Worm (Caenorhabditis elegans) whole organism, L4 larva: ENCODE results near the gene T24B8.4.
A peak's percentile ranks its signal among the peaks of the same experiment; 100 is the strongest.

ENCODE experiments used
- D1046.2 ChIP-seq: fragments of 200-800 bp; sonication (Bioruptor generic); IDR thresholded peaks from 2 replicates; pipeline ENCODE4 v1.3.6; 2022; ENCODE audit warnings: missing genetic modification characterization, missing compliant biosample characterization
- F10B5.3 ChIP-seq: sonication (generic microtip); optimal IDR thresholded peaks from 2 replicates; lab custom pipeline; 2016; ENCODE audit warnings: mild to moderate bottlenecking, missing genetic modification characterization, missing compliant biosample characterization
- F26F4.8 ChIP-seq: fragments of 200-800 bp; sonication (Bioruptor generic); conservative IDR thresholded peaks from 2 replicates; pipeline ENCODE4 v1.3.6; 2022; ENCODE audit warnings: missing genetic modification characterization, missing compliant biosample characterization
- ZK337.2 ChIP-seq: fragments of 200-800 bp; sonication (Bioruptor generic); IDR thresholded peaks from 2 replicates; pipeline ENCODE4 v1.3.6; 2022; ENCODE audit warnings: missing genetic modification reagents, missing genetic modification characterization, missing compliant biosample characterization
- aha-1 ChIP-seq: fragments of 150-350 bp; peaks from one replicate; lab custom pipeline; 2014; ENCODE audit warnings: missing biosample characterization, missing genetic modification characterization
- aly-2 ChIP-seq: sonication (generic microtip); optimal IDR thresholded peaks from 2 replicates; lab custom pipeline; 2018; ENCODE audit warnings: missing biosample characterization, missing genetic modification characterization
- ceh-62 ChIP-seq: sonication (generic microtip); optimal IDR thresholded peaks from 2 replicates; lab custom pipeline; 2017; ENCODE audit warnings: missing biosample characterization, missing genetic modification characterization
- daf-16 ChIP-seq, 3 experiments: sonication (generic microtip); optimal IDR thresholded peaks; 2 replicates each; lab custom pipeline; 2016 to 2017; ENCODE audit warnings: missing genetic modification characterization in 3 of 3, missing genetic modification reagents in 3 of 3, mild to moderate bottlenecking in 2 of 3, missing compliant biosample characterization in 2 of 3, missing biosample characterization in 1 of 3, moderate library complexity in 1 of 3
- dmd-9 ChIP-seq: fragments of 200-800 bp; sonication (Bioruptor generic); IDR thresholded peaks from 2 replicates; pipeline ENCODE4 v1.3.6; 2022; ENCODE audit warnings: missing genetic modification reagents, missing genetic modification characterization, missing compliant biosample characterization
- duxl-1 ChIP-seq: sonication (generic microtip); optimal IDR thresholded peaks from 2 replicates; lab custom pipeline; 2016; ENCODE audit warnings: mild to moderate bottlenecking, missing genetic modification characterization, moderate library complexity, missing compliant biosample characterization; ENCODE audit not compliant: poor library complexity
- dve-1 ChIP-seq: sonication (generic microtip); optimal IDR thresholded peaks from 2 replicates; lab custom pipeline; 2017; ENCODE audit warnings: antibody characterized with exemption, mild to moderate bottlenecking, missing genetic modification characterization, missing compliant biosample characterization; ENCODE audit not compliant: insufficient read depth
- egl-27 ChIP-seq: sonication (generic microtip); optimal IDR thresholded peaks from 3 replicates; lab custom pipeline; 2017; ENCODE audit warnings: missing biosample characterization, missing genetic modification reagents, missing genetic modification characterization
- fos-1 ChIP-seq: fragments of 150-350 bp; optimal IDR thresholded peaks from 2 replicates; lab custom pipeline; 2014; ENCODE audit warnings: missing biosample characterization, missing genetic modification characterization
- jun-1 ChIP-seq: fragments of 150-350 bp; optimal IDR thresholded peaks from 2 replicates; lab custom pipeline; 2014; ENCODE audit warnings: missing biosample characterization, missing genetic modification reagents, missing genetic modification characterization
- lin-13 ChIP-seq: fragments of 150-350 bp; optimal IDR thresholded peaks from 2 replicates; lab custom pipeline; 2014; ENCODE audit warnings: missing biosample characterization, missing genetic modification reagents, missing genetic modification characterization
- lin-38 ChIP-seq: fragments of 200-800 bp; sonication (Bioruptor generic); IDR thresholded peaks from 2 replicates; pipeline ENCODE4 v1.3.6; 2022; ENCODE audit warnings: missing genetic modification reagents, missing genetic modification characterization, missing compliant biosample characterization
- lsy-2 ChIP-seq, 2 experiments: fragments of 150-350 bp in 1 of 2; sonication (generic microtip) in 1 of 2; optimal IDR thresholded peaks; 2 replicates each; lab custom pipeline; 2014 to 2017; ENCODE audit warnings: missing biosample characterization in 2 of 2, missing genetic modification characterization in 2 of 2
- nhr-25 ChIP-seq: sonication (generic microtip); optimal IDR thresholded peaks from 2 replicates; lab custom pipeline; 2017; ENCODE audit warnings: missing genetic modification characterization, mild to moderate bottlenecking, missing compliant biosample characterization, antibody characterized with exemption, moderate library complexity, borderline replicate concordance; ENCODE audit not compliant: insufficient read depth
- nhr-28 ChIP-seq: fragments of 150-350 bp; optimal IDR thresholded peaks from 2 replicates; lab custom pipeline; 2014; ENCODE audit warnings: missing biosample characterization, missing genetic modification characterization
- nhr-48 ChIP-seq: sonication (generic microtip); optimal IDR thresholded peaks from 2 replicates; lab custom pipeline; 2016; ENCODE audit warnings: mild to moderate bottlenecking, missing genetic modification characterization, missing compliant biosample characterization
- nhr-76 ChIP-seq: fragments of 150-350 bp; optimal IDR thresholded peaks from 2 replicates; lab custom pipeline; 2014; ENCODE audit warnings: missing biosample characterization, missing genetic modification characterization
- nhr-77 ChIP-seq: fragments of 150-350 bp; optimal IDR thresholded peaks from 2 replicates; lab custom pipeline; 2014; ENCODE audit warnings: missing biosample characterization, missing genetic modification characterization
- pqm-1 ChIP-seq: sonication (generic microtip); optimal IDR thresholded peaks from 2 replicates; lab custom pipeline; 2017; ENCODE audit warnings: missing biosample characterization, missing genetic modification characterization
- sdz-12 ChIP-seq: fragments of 200-800 bp; sonication (Bioruptor generic); optimal IDR thresholded peaks from 2 replicates; lab custom pipeline; 2018; ENCODE audit warnings: mild to moderate bottlenecking, missing genetic modification characterization, missing compliant biosample characterization
- spr-1 ChIP-seq: sonication (generic microtip); optimal IDR thresholded peaks from 2 replicates; lab custom pipeline; 2016; ENCODE audit warnings: mild to moderate bottlenecking, missing genetic modification characterization, missing compliant biosample characterization
- tag-97 ChIP-seq: fragments of 200-800 bp; sonication (Bioruptor generic); IDR thresholded peaks from 2 replicates; pipeline ENCODE4 v1.3.6; 2022; ENCODE audit warnings: missing genetic modification characterization, missing compliant biosample characterization
- tra-1 ChIP-seq: fragments of 200-800 bp; sonication (Bioruptor generic); IDR thresholded peaks from 2 replicates; pipeline ENCODE4 v1.3.6; 2022; ENCODE audit warnings: missing genetic modification reagents, missing genetic modification characterization, missing compliant biosample characterization
- unc-130 ChIP-seq: sonication (generic microtip); optimal IDR thresholded peaks from 2 replicates; lab custom pipeline; 2016; ENCODE audit warnings: missing genetic modification reagents, missing genetic modification characterization, missing compliant biosample characterization
- zag-1 ChIP-seq: fragments of 150-350 bp; optimal IDR thresholded peaks from 2 replicates; lab custom pipeline; 2014; ENCODE audit warnings: missing biosample characterization, missing genetic modification characterization
- ztf-11 ChIP-seq: fragments of 150-350 bp; optimal IDR thresholded peaks from 2 replicates; lab custom pipeline; 2014; ENCODE audit warnings: missing biosample characterization, missing genetic modification characterization

The T24B8.4 gene

DNA sequence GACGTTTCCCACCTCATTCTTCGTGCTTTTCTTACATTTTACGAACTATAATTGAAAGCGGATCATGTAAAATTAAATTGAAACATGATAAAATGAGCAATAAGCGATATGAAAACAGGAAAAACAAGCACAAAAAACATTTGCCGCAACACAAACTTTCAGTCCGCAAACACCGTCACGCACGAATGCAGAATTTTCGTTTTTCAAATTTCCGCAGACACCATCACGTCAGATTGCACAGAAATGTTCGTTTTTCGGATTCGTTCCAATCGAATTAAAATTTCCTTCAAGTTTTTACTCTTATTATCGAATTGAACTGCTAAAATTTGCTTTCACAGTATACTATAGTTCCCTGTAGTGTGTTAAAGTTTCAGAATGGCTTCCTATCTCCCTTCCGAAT is 16.0 kb downstream of the T24B8.4 start, which contains the start of gene chmp-7 (continued):
- TF ChIP-seq lin-38 (peak; percentile 91), sdz-12 (no peak), tra-1 (GFP tag; lab: Robert Waterston, UW) (no peak; the same call in 1 of the 2 replicates)

DNA sequence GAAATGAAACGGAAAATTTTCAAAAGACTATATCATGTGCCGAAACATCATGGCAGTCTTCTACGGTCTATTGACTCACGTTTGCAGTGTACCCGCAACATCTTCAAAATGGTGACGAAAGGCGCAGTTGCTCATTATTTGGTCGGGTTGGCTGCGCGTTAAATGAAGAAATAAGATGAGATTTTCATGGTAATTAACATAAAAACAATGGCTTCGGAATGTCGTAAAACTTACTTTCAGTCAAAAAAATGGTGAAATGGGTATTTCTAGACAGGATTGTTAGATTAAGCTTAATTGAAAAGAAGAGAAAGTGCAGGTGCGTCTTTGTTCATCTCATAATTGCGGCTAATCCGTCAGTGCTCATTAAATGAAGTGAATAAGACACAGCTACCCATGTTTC is 17.1 kb downstream of the T24B8.4 start, which contains the start of gene T24B8.7:
TSS of gene T24B8.7 (minus strand) at position 101 of the 400 bp plus-strand sequence.
- no peak for TF ChIP-seq D1046.2 (GFP tag; lab: Robert Waterston, UW)
- peak; percentile 35 for TF ChIP-seq aha-1 (tag; lab: Kevin White, UChicago)
- TF ChIP-seq ZK337.2 (GFP tag; lab: Robert Waterston, UW) = no peak
- TF ChIP-seq, all 104 proteins: peak for 1

DNA sequence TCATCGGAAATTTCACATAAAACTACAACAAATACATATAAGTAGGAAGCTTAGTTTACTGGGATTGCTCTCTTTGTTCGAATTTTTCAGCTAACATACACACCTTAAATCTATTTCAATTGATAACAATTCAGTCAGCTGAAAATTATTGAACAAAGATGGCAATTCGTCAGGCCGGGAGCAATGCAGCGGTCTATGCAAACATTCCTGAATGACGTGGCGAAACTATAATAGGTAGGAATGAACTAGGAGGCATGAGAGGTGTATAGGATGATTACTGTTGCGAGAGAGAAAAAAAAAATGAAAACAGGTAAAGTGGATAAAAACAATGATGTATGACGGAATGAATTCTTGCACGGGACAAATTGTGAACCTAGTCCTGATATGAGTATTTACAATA is 28.6 kb downstream of the T24B8.4 start:
- peak; percentile 10 for TF ChIP-seq nhr-77
- TF ChIP-seq pqm-1 = peak; percentile 67
- TF ChIP-seq aly-2 (tag; lab: Kevin White, UChicago) = no peak
- TF ChIP-seq nhr-28 (tag; lab: Kevin White, UChicago) = peak; percentile 0
- TF ChIP-seq unc-130 (GFP tag; lab: Kevin White, UChicago) = no peak

DNA sequence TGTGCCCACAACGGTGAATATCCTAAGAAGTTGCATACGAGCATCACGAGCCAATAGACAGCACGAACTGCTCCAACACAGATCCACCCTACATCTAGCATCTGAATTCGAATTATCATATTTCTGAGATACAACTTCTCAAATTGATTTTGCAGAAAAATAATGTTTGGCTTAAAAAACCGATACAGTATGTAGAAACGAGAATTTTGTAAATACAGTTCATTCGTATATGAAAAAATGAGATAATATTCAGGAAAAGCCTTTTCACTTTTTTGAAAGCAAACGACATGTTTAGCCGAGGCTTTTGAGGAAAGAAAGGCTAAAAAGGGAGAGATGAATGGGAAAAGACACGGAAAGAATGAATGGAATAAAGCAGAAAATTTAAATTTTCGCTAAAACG is 29.3 kb downstream of the T24B8.4 start, which contains the start of gene F37B12.3:
TSS of gene F37B12.3 (minus strand) at position 101 of the 400 bp plus-strand sequence.
- TF ChIP-seq pqm-1 (no peak), nhr-76 (tag; lab: Kevin White, UChicago) (no peak), duxl-1 (tag; lab: Kevin White, UChicago) (no peak), zag-1 (tag; lab: Kevin White, UChicago) (no peak), jun-1 (tag; lab: Kevin White, UChicago) (no peak), nhr-25 (tag; lab: Kevin White, UChicago) (no peak), ztf-11 (no peak), lin-13 (GFP tag; lab: Kevin White, UChicago) (no peak), ceh-62 (no peak), nhr-77 (no peak), aly-2 (tag; lab: Kevin White, UChicago) (no peak), egl-27 (tag; lab: Kevin White, UChicago) (no peak), dmd-9 (GFP tag; lab: Robert Waterston, UW) (no peak), lsy-2 (tag; optimal IDR thresholded peaks at IDR 0.05; lab: Kevin White, UChicago) (no peak), nhr-48 (tag; lab: Kevin White, UChicago) (no peak), F10B5.3 (tag; lab: Kevin White, UChicago) (no peak), spr-1 (tag; lab: Kevin White, UChicago) (no peak)

DNA sequence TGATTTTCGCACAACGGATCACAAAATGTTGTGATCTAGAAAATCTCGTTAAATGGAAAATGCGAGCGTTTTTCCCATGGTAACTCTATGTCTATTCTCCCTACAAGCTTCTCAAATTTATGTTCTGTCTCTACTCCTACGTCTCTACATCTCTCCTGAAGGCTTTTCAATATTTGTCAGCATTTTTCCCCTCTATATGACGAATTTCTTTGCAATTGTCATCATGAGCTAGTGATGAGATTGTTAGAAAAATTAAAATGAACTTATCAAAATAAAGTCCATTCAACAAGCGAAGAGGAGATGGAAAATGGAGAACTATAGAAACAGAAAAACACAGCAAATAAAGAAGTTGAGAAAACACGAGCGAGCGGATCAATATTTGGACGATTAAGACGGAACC is 31.9 kb downstream of the T24B8.4 start:
- no peak for TF ChIP-seq daf-16 (GFP tag; optimal IDR thresholded peaks at IDR 0.05; lab: Kevin White, UChicago)
- TF ChIP-seq daf-16 (tag; optimal IDR thresholded peaks at IDR 0.05; lab: Kevin White, UChicago) = peak; percentile 31
- TF ChIP-seq nhr-28 (tag; lab: Kevin White, UChicago) = no peak
- TF ChIP-seq F26F4.8 = no peak
- peak; percentile 23 for TF ChIP-seq pqm-1
- no peak for TF ChIP-seq dve-1 (tag; lab: Kevin White, UChicago)
- TF ChIP-seq tag-97 (GFP tag; lab: Robert Waterston, UW) = no peak

DNA sequence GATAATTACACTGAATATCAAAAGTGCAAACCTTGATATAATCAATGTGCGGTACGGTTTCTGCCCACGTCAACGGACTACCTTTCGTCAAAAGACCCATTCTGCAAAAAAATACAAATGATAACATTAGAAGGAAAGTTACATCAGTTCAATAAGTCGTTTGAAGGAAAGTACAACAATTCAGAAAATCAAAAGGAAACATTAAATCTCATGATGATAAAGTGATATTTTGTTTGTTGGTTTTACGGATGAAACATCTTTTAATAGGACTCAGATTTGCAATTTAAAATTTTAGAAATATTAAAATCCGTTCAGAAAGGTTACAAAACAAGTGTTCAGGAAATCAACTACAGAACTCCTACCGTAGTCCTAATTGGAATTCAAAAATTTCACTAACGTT is 32.4 kb downstream of the T24B8.4 start, which contains the start of gene gcs-1:
TSS of gene gcs-1 (minus strand) at position 101 of the 400 bp plus-strand sequence.
- TF ChIP-seq lin-13 (GFP tag; lab: Kevin White, UChicago) (no peak), lin-38 (no peak), F10B5.3 (tag; lab: Kevin White, UChicago) (no peak), fos-1 (tag; lab: Kevin White, UChicago) (no peak)
